Fruit fly (Drosophila melanogaster): ENCODE results near the gene CG4496.

CG4496 gene

DNA sequence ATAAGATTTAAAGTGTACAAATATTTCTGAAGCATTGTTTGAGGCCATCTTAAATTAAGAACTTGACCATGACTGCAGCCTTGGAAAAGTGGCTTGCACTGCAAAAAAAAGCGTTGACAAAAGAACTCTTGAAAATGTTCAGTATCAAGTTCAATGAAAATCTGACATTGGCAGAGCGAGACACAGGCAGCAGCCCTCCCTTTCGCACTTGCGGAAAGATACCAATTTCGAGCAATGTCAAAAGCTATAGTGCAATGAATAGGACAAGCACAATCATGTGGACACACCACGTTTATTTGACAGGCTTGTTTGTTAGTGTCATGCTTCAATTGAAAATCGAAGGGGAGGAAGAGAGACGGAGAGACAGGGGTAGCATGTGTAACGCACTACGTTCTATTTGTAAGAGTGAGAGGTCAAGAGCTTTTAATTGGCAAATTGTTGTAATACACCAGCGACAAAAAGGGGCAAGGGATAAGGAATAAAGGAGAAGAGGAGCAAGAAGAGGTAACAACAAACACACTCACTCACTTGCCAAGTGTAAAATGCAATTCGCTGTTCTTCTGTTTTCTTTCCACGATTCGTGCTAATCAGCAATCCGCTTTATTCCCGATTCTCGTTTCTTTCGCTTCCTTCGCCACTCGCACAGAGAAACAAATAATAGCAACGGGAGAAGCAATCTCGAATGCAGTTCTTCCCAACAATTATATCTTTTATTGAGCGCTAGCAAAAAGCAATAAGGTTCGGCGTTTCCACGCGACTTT lies 13.8 kb upstream of the CG4496 start (continued):
- no peak for TF ChIP-seq CG10669 (GFP tag; optimal IDR thresholded peaks at IDR 0.05)
- no peak for TF ChIP-seq Ets21C (GFP tag; optimal IDR thresholded peaks at IDR 0.05)
- TF ChIP-seq Lpt (GFP tag; optimal IDR thresholded peaks at IDR 0.05), result peak; percentile 25
- TF ChIP-seq achi (GFP tag; optimal IDR thresholded peaks at IDR 0.05), result no peak
- TF ChIP-seq cyc (GFP tag; optimal IDR thresholded peaks at IDR 0.05), result no peak
- no peak for TF ChIP-seq CG8319 (GFP tag; optimal IDR thresholded peaks at IDR 0.05)
- TF ChIP-seq CG32006 (GFP tag; optimal IDR thresholded peaks at IDR 0.05), result peak; percentile 36
- TF ChIP-seq Sox102F (GFP tag; optimal IDR thresholded peaks at IDR 0.05), result no peak
- no peak for TF ChIP-seq OdsH (GFP tag; optimal IDR thresholded peaks at IDR 0.05)
- peak; percentile 11 for TF ChIP-seq esn (GFP tag; optimal IDR thresholded peaks at IDR 0.05)
- no peak for TF ChIP-seq CG31627 (GFP tag; optimal IDR thresholded peaks at IDR 0.05)
- no peak for TF ChIP-seq CG11762 (GFP tag; optimal IDR thresholded peaks at IDR 0.05; ENCODE audit: insufficient read depth)
- peak; percentile 2 for TF ChIP-seq CG7368 (GFP tag; optimal IDR thresholded peaks at IDR 0.05)
- TF ChIP-seq CG8632 (GFP tag; optimal IDR thresholded peaks at IDR 0.05), result no peak
- TF ChIP-seq Met (GFP tag; optimal IDR thresholded peaks at IDR 0.05), result no peak
- TF ChIP-seq fd85E (GFP tag; optimal IDR thresholded peaks at IDR 0.05), result no peak
- TF ChIP-seq ss (GFP tag; optimal IDR thresholded peaks at IDR 0.05), result peak; percentile 44 to 49
- TF ChIP-seq topi (GFP tag; optimal IDR thresholded peaks at IDR 0.05), result no peak
- TF ChIP-seq dac (GFP tag; optimal IDR thresholded peaks at IDR 0.05), result no peak
- no peak for TF ChIP-seq fd59A (GFP tag; optimal IDR thresholded peaks at IDR 0.05)
- peak; percentile 5; the same call in 1 of the 3 replicates for TF ChIP-seq eg (GFP tag; IDR thresholded peaks at IDR 0.05)
- TF ChIP-seq Sox15 (GFP tag; optimal IDR thresholded peaks at IDR 0.05), result no peak
- TF ChIP-seq spab (GFP tag; optimal IDR thresholded peaks at IDR 0.05), result no peak
- TF ChIP-seq Smox (GFP tag; optimal IDR thresholded peaks at IDR 0.05), result no peak
- TF ChIP-seq CG3032 (tag; optimal IDR thresholded peaks at IDR 0.05), result no peak
- peak; percentile 64 for TF ChIP-seq CG6854 (GFP tag; optimal IDR thresholded peaks at IDR 0.05)
- no peak for TF ChIP-seq CG6808 (GFP tag; optimal IDR thresholded peaks at IDR 0.05)
- no peak for TF ChIP-seq Ets96B (tag; optimal IDR thresholded peaks at IDR 0.05)
- TF ChIP-seq CG9139 (GFP tag; optimal IDR thresholded peaks at IDR 0.05), result no peak
- TF ChIP-seq acj6 (GFP tag; optimal IDR thresholded peaks at IDR 0.05), result no peak
- no peak for TF ChIP-seq CG34406 (GFP tag; optimal IDR thresholded peaks at IDR 0.05)
- no peak for TF ChIP-seq fkh (GFP tag; optimal IDR thresholded peaks at IDR 0.05)
- peak; percentile 2 for TF ChIP-seq CG10631 (GFP tag; optimal IDR thresholded peaks at IDR 0.05)
- peak; percentile 27 for TF ChIP-seq CG16779 (tag; optimal IDR thresholded peaks at IDR 0.05)
- no peak for TF ChIP-seq CG1621 (tag; optimal IDR thresholded peaks at IDR 0.05)
- TF ChIP-seq CG6792 (GFP tag; optimal IDR thresholded peaks at IDR 0.05), result no peak
- TF ChIP-seq net (GFP tag; optimal IDR thresholded peaks at IDR 0.05), result no peak
- no peak for TF ChIP-seq Eip75B (GFP tag; optimal IDR thresholded peaks at IDR 0.05)
- no peak for TF ChIP-seq Gug (GFP tag; IDR thresholded peaks at IDR 0.05)
- TF ChIP-seq Sox14 (GFP tag; optimal IDR thresholded peaks at IDR 0.05), result no peak
- TF ChIP-seq vri (GFP tag; optimal IDR thresholded peaks at IDR 0.05), result no peak
- TF ChIP-seq Hr4 (GFP tag; optimal IDR thresholded peaks at IDR 0.05), result no peak
- TF ChIP-seq CG11294 (GFP tag; IDR thresholded peaks at IDR 0.05), result no peak
